Worm (Caenorhabditis elegans): ENCODE measurements around the gene F46H5.3.
A peak's percentile ranks its signal among the peaks of the same experiment; 100 is the strongest.

Gene F46H5.3

DNA sequence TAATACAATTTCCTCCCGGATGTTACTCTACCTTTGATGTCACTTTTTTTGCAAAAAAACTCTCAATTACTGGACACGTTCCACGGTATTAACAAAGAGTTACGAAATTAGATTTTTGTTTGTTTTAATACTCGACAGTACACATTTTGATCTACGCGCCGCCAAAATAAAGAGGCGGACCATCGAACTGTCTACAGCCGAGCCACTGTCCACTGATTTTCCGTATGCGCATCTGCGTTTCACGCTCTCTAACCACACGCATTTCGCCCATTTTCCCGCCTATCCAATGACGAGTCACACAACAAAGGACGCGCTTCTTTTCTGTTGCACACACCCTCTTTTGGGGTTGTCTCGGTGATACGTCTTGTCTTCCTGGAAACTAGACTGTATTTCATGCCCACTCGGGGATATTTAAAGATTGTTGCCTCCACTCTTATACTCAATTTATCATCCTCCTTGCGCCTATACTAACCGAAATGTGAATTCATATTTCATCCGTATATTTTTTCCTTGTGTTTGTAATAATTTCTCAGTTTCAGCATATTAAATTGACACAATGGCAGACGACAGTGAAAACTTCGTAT is 38.5 kb downstream of the F46H5.3 start, which contains the start of gene C55B6.1:
Gene C55B6.1, plus strand, starts transcription at position 534 of the 584 bp plus-strand sequence.
- no peak for TF ChIP-seq ceh-22 (tag; optimal IDR thresholded peaks at IDR 0.05)
- no peak for TF ChIP-seq T23F11.4 (GFP tag; optimal IDR thresholded peaks at IDR 0.05)
- no peak for TF ChIP-seq C08G9.2 (tag; optimal IDR thresholded peaks at IDR 0.05)
- TF ChIP-seq ttx-3 (tag; optimal IDR thresholded peaks at IDR 0.05) = no peak
- TF ChIP-seq unc-42 (tag; optimal IDR thresholded peaks at IDR 0.05) = no peak
- TF ChIP-seq lin-11 (tag; optimal IDR thresholded peaks at IDR 0.05) = no peak
- no peak for TF ChIP-seq C38D4.7 (GFP tag; optimal IDR thresholded peaks at IDR 0.05)
- TF ChIP-seq fax-1 (tag; optimal IDR thresholded peaks at IDR 0.05) = no peak
- no peak for TF ChIP-seq tbx-7 (tag; optimal IDR thresholded peaks at IDR 0.05)
- TF ChIP-seq K09A11.1 (tag; optimal IDR thresholded peaks at IDR 0.05; ENCODE audit: insufficient read depth) = no peak
- TF ChIP-seq che-1 (tag; optimal IDR thresholded peaks at IDR 0.05) = no peak
- TF ChIP-seq sdc-2 (tag; optimal IDR thresholded peaks at IDR 0.05) = no peak
- TF ChIP-seq rnt-1 (tag; optimal IDR thresholded peaks at IDR 0.05) = no peak
- TF ChIP-seq dve-1 (tag; optimal IDR thresholded peaks at IDR 0.05) = no peak
- TF ChIP-seq ahr-1 (tag; optimal IDR thresholded peaks at IDR 0.05) = no peak
- TF ChIP-seq gmeb-2 (tag; optimal IDR thresholded peaks at IDR 0.05) = no peak
- TF ChIP-seq hlh-8 (tag; optimal IDR thresholded peaks at IDR 0.05) = no peak
- TF ChIP-seq pros-1 (tag; optimal IDR thresholded peaks at IDR 0.05) = no peak
- no peak for TF ChIP-seq eyg-1 (tag; optimal IDR thresholded peaks at IDR 0.05)
- TF ChIP-seq ama-1 (optimal IDR thresholded peaks at IDR 0.05) = no peak

DNA sequence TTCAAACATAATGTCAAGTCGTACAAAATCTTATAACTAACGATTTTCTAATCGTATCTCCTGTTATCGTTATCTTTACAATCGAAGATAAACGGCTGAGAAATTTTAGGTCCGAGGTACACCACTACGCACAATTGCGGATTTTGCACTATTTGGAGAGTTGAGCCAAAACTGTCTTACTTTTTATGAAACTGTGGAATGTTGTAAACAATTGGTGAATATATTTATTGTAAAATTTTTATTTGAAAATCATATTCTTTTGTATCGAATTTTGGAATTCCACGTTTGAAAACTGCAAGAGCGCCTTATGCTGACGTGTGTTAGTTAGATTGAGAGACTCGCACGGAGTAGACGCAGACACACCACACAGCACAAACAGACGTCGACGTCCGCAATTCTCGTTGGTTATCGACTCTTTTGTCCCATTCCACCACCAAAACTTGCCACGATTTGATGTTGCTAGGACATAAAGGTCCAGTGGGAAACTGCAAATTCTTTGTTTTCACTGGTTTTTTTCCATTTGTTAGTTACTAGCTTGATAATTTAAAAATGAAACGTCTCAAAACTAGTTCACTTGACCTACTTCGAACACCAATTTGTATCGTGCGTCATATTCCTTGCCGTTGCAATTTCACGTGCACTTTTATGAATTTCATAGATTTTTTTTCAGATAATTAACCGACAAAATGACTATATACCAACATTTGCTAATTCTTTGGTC is 44.4 kb downstream of the F46H5.3 start, which contains the start of gene dnj-7:
Gene dnj-7, plus strand, starts transcription at position 671 of the 721 bp plus-strand sequence.
- TF ChIP-seq sox-4 (tag; optimal IDR thresholded peaks at IDR 0.05) (no peak), fkh-6 (tag; optimal IDR thresholded peaks at IDR 0.05) (no peak), unc-86 (tag; optimal IDR thresholded peaks at IDR 0.05) (no peak), rnt-1 (tag; optimal IDR thresholded peaks at IDR 0.05) (no peak), unc-42 (tag; optimal IDR thresholded peaks at IDR 0.05) (peak; percentile 27), hlh-13 (GFP tag; optimal IDR thresholded peaks at IDR 0.05) (no peak), sox-2 (GFP tag; IDR thresholded peaks at IDR 0.05) (no peak), elt-2 (tag; optimal IDR thresholded peaks at IDR 0.05) (peak; percentile 85), ets-4 (tag; optimal IDR thresholded peaks at IDR 0.05) (no peak), dve-1 (tag; optimal IDR thresholded peaks at IDR 0.05) (no peak), syd-9 (tag; optimal IDR thresholded peaks at IDR 0.05) (no peak), ahr-1 (tag; optimal IDR thresholded peaks at IDR 0.05) (no peak), pha-2 (tag; optimal IDR thresholded peaks at IDR 0.05) (no peak), mec-3 (tag; optimal IDR thresholded peaks at IDR 0.05; ENCODE audit: borderline replicate concordance) (no peak), unc-3 (GFP tag; conservative IDR thresholded peaks at IDR 0.05) (no peak), unc-3 (tag; optimal IDR thresholded peaks at IDR 0.05) (no peak), ceh-24 (tag; optimal IDR thresholded peaks at IDR 0.05) (no peak), zip-5 (tag; optimal IDR thresholded peaks at IDR 0.05) (no peak), tbx-2 (tag; optimal IDR thresholded peaks at IDR 0.05) (peak; percentile 50), ceh-18 (tag; optimal IDR thresholded peaks at IDR 0.05) (peak; percentile 3), lim-6 (tag; optimal IDR thresholded peaks at IDR 0.05) (no peak), ceh-31 (tag; optimal IDR thresholded peaks at IDR 0.05) (peak; percentile 8)

DNA sequence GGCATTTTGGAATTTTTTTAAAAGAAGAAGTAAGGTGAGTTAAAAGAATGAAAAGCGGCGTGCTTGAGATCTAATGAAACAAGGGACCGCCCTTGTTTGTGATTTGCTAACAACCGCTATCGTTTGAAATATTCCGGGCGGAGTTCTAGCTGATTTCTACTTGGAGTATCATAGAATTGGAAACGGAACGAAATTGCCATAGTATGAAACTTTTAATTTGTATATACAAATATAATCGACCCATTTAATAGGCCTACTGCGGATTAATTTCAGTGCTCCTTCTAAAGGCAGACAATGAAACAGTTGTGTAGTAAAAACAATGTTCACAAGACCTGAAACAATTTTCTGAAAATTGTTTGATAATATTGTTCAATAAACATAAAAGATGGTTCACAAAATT is 46.6 kb downstream of the F46H5.3 start, which contains the start of gene C55B6.7:
Gene C55B6.7, minus strand, starts transcription at position 101 of the 400 bp plus-strand sequence.
- no peak for TF ChIP-seq F13H6.1 (tag; optimal IDR thresholded peaks at IDR 0.05)
- no peak for TF ChIP-seq gmeb-2 (tag; optimal IDR thresholded peaks at IDR 0.05)
- no peak for TF ChIP-seq dve-1 (tag; optimal IDR thresholded peaks at IDR 0.05)
- no peak for TF ChIP-seq pha-4 (tag; optimal IDR thresholded peaks at IDR 0.05)

All from whole organism, late embryonic.